Worm (Caenorhabditis elegans) whole organism, L4 larva: Measurements from ENCODE around the gene fbxb-2.

Source experiments
- R02D3.7 ChIP-seq: fragments of 150-350 bp; sonication (generic microtip); optimal IDR thresholded peaks from 3 replicates; lab custom pipeline; 2014; ENCODE audit warnings: missing biosample characterization, missing genetic modification characterization
- nhr-25 ChIP-seq: sonication (generic microtip); optimal IDR thresholded peaks from 2 replicates; lab custom pipeline; 2017; ENCODE audit warnings: missing genetic modification characterization, mild to moderate bottlenecking, missing compliant biosample characterization, antibody characterized with exemption, moderate library complexity, borderline replicate concordance; ENCODE audit not compliant: insufficient read depth

DNA sequence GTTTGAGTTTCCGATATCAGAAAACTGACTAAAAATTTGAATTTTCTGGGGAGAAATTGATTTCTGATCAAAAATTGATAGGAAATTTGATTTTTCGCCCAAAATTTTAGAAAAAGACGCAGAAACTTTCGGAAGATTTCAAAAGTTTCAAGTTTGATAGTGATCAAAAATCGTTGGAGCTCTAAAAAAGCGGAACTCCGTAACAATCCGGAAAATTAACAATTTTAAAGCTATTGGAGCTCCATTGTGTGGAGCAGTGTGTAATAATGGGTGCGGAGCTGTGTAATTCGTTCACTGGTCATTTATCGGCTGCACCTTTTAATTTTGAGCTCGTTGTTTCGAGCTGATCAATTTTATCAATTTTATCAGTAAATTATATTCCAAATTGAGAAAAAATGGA lies 16.4 kb upstream of the fbxb-2 start, which contains the start of gene F21D9.4:
- no peak for TF ChIP-seq R02D3.7 (tag; lab: Kevin White, UChicago)
- no peak for TF ChIP-seq nhr-25 (tag; lab: Kevin White, UChicago)
